Fruit fly (Drosophila melanogaster) whole organism, adult: ENCODE measurements around the gene VhaAC45RP.

ENCODE experiments used
- CG11617 ChIP-seq: fragments of 200-800 bp; sonication (Bioruptor generic); optimal IDR thresholded peaks from 2 replicates; lab custom pipeline; 2017; ENCODE audit warnings: mild to moderate bottlenecking, missing biosample characterization, missing genetic modification reagents, missing genetic modification characterization
- CG12768 ChIP-seq: fragments of 200-800 bp; sonication (Bioruptor generic); optimal IDR thresholded peaks from 2 replicates; lab custom pipeline; 2017; ENCODE audit warnings: missing biosample characterization, missing genetic modification characterization, mild to moderate bottlenecking, moderate library complexity, missing genetic modification reagents
- CG14711 ChIP-seq: fragments of 200-800 bp; sonication (Bioruptor generic); optimal IDR thresholded peaks from 2 replicates; lab custom pipeline; 2018; ENCODE audit warnings: missing biosample characterization, mild to moderate bottlenecking, missing genetic modification characterization, moderate library complexity
- CG1620 ChIP-seq: fragments of 200-800 bp; sonication (Bioruptor generic); optimal IDR thresholded peaks from 2 replicates; lab custom pipeline; 2016; ENCODE audit warnings: missing biosample characterization, missing genetic modification characterization
- CG33017 ChIP-seq: fragments of 200-800 bp; sonication (Bioruptor generic); optimal IDR thresholded peaks from 2 replicates; lab custom pipeline; 2018; ENCODE audit warnings: missing biosample characterization, mild to moderate bottlenecking, missing genetic modification characterization, moderate library complexity
- CG5204 ChIP-seq: fragments of 200-800 bp; sonication (Bioruptor generic); optimal IDR thresholded peaks from 2 replicates; lab custom pipeline; 2016; ENCODE audit warnings: missing biosample characterization, missing genetic modification characterization
- CG7045 ChIP-seq: fragments of 200-800 bp; sonication (Bioruptor generic); optimal IDR thresholded peaks from 2 replicates; lab custom pipeline; 2017; ENCODE audit warnings: missing biosample characterization, mild to moderate bottlenecking, missing genetic modification characterization
- CG7101 ChIP-seq: fragments of 200-800 bp; sonication (Bioruptor generic); optimal IDR thresholded peaks from 2 replicates; lab custom pipeline; 2018; ENCODE audit warnings: missing biosample characterization, mild to moderate bottlenecking, missing genetic modification characterization, moderate library complexity
- Clk ChIP-seq: fragments of 200-800 bp; sonication (Bioruptor generic); optimal IDR thresholded peaks from 2 replicates; lab custom pipeline; 2017; ENCODE audit warnings: missing biosample characterization, missing genetic modification characterization
- Crg-1 ChIP-seq: fragments of 200-800 bp; sonication (Bioruptor generic); optimal IDR thresholded peaks from 2 replicates; lab custom pipeline; 2016; ENCODE audit warnings: missing biosample characterization, missing genetic modification characterization
- Hr96 ChIP-seq: fragments of 200-800 bp; sonication (Bioruptor generic); optimal IDR thresholded peaks from 2 replicates; lab custom pipeline; 2016; ENCODE audit warnings: missing biosample characterization, missing genetic modification characterization
- Mnt ChIP-seq: fragments of 200-800 bp; sonication (Bioruptor generic); optimal IDR thresholded peaks from 2 replicates; lab custom pipeline; 2016; ENCODE audit warnings: missing biosample characterization, mild to moderate bottlenecking, missing genetic modification characterization
- bab1 ChIP-seq: fragments of 200-800 bp; sonication (Bioruptor generic); optimal IDR thresholded peaks from 3 replicates; lab custom pipeline; 2019; ENCODE audit warnings: missing biosample characterization, mild to moderate bottlenecking, missing genetic modification characterization, moderate library complexity
- cic ChIP-seq: fragments of 200-800 bp; sonication (Bioruptor generic); optimal IDR thresholded peaks from 2 replicates; lab custom pipeline; 2017; ENCODE audit warnings: missing biosample characterization, mild to moderate bottlenecking, missing genetic modification characterization, moderate library complexity
- cnc ChIP-seq, 2 experiments: fragments of >200 bp; optimal IDR thresholded peaks; 2 replicates each; lab custom pipeline; 2017
- kay ChIP-seq: fragments of 200-800 bp; sonication (Bioruptor generic); peaks from one replicate; lab custom pipeline; 2016; ENCODE audit warnings: missing biosample characterization, missing genetic modification characterization, borderline replicate concordance
- ovo ChIP-seq: fragments of 200-800 bp; sonication (Bioruptor generic); optimal IDR thresholded peaks from 2 replicates; lab custom pipeline; 2016; ENCODE audit warnings: missing biosample characterization, missing genetic modification characterization
- pad ChIP-seq: fragments of 200-800 bp; sonication (Bioruptor generic); optimal IDR thresholded peaks from 3 replicates; lab custom pipeline; 2017; ENCODE audit warnings: missing biosample characterization, missing genetic modification characterization, mild to moderate bottlenecking, moderate library complexity, missing genetic modification reagents
- tj ChIP-seq: fragments of 200-800 bp; sonication (Bioruptor generic); optimal IDR thresholded peaks from 3 replicates; lab custom pipeline; 2017; ENCODE audit warnings: missing biosample characterization, mild to moderate bottlenecking, missing genetic modification characterization, moderate library complexity
- toe ChIP-seq: fragments of 200-800 bp; sonication (Bioruptor generic); optimal IDR thresholded peaks from 2 replicates; lab custom pipeline; 2016; ENCODE audit warnings: missing biosample characterization, missing genetic modification characterization

VhaAC45RP gene

DNA sequence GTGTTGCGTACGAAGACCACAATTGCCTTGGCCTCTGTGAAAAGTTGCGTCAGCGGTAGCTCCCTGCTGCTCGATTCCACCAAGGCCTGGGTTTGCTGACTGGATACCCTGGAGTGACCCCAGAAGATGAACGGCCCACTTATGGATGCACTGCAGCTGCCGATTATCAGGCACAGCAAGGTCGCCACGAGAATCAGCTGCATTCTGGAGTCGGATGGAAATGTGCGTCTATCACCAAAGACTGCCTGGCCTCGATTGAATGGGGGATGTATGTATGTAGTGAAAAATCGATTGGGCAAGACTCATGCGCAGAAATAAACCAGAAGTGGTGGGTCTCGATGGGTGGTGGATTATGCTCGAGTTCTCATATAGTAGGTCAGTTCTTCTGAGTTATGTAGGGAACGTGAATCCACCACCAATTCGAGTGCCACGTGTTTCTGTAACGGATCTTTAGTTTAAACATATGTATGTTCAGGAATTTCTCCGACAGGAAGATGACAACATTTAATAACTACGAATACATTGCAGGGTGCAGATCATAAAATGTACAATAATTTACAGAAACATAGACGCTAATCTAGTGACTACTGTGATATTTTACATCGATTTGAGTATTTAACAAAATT is at the start of gene VhaAC45RP:
TSS of gene VhaAC45RP (minus strand) at position 261 of the 626 bp plus-strand sequence.
- TF ChIP-seq CG7045: no peak
- TF ChIP-seq tj: no peak
- TF ChIP-seq CG11617 (GFP tag; lab: Kevin White, UChicago): no peak
- no peak for TF ChIP-seq bab1 (GFP tag; lab: Kevin White, UChicago)
- TF ChIP-seq Mnt (GFP tag; lab: Kevin White, UChicago): no peak
- no peak for TF ChIP-seq CG33017
- no peak for TF ChIP-seq CG7101 (tag; lab: Kevin White, UChicago)
- TF ChIP-seq ovo: no peak
- no peak for TF ChIP-seq Hr96 (GFP tag; lab: Kevin White, UChicago)
- no peak for TF ChIP-seq toe (GFP tag; lab: Kevin White, UChicago)
- TF ChIP-seq pad: no peak
- no peak for TF ChIP-seq CG1620 (GFP tag; lab: Kevin White, UChicago)
- TF ChIP-seq CG14711 (tag; lab: Kevin White, UChicago): no peak
- no peak for TF ChIP-seq CG5204
- no peak for TF ChIP-seq Clk (GFP tag; lab: Kevin White, UChicago)
- no peak for TF ChIP-seq kay
- no peak for TF ChIP-seq CG12768 (GFP tag; lab: Kevin White, UChicago)
- no peak for TF ChIP-seq Crg-1 (GFP tag; lab: Kevin White, UChicago)
- TF ChIP-seq cnc (optimal IDR thresholded peaks at IDR 0.05; lab: Kevin White, UChicago): no peak
- TF ChIP-seq cic: no peak

DNA sequence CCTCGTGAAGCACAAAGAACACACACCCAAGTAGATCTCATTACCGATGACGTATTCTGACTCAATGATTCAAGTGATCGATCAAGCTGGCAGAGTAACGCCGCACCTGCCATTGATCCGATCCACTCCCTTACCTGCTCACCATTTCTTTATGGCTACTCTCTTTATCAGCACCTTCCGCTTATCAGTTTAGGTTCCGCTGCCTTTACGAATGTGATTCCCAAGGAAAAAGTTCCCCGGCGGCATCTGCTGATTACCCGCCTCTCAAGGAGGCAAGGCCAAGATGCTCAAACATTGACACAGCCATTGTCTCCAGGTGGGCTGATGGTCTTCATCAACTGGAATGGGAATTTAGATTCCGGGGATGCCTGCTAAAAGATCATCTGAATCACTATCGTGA is 48.8 kb upstream of the VhaAC45RP start:
- TF ChIP-seq CG7045 (no peak), toe (GFP tag; lab: Kevin White, UChicago) (no peak), tj (no peak), CG5204 (no peak), CG7101 (tag; lab: Kevin White, UChicago) (no peak), ovo (no peak), Hr96 (GFP tag; lab: Kevin White, UChicago) (no peak), cnc (optimal IDR thresholded peaks at IDR 0.05; lab: Kevin White, UChicago) (no peak), CG33017 (no peak), Mnt (GFP tag; lab: Kevin White, UChicago) (no peak)

DNA sequence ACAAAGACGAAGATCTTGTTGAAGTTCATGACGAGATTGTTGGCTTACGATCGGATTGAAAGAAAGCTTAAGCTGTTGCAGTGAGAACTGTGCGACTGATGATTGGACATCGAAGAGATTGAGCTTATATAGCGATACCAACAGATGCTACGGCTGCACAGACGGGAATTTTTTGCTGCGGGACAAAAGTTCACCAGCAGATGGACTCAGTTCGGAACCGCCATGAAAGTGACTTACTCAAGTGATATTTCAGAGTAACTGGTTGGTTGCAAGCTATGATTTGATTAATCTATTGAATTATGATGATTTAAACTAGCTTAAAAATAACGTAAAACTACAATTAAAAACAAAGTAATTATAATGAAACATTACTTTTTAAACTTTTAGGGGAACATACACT is 47.5 kb upstream of the VhaAC45RP start, which contains the start of gene CecB:
TSS of gene CecB (minus strand) at position 101 of the 400 bp plus-strand sequence.
- TF ChIP-seq bab1 (GFP tag; lab: Kevin White, UChicago): no peak
- no peak for TF ChIP-seq CG1620 (GFP tag; lab: Kevin White, UChicago)
- TF ChIP-seq CG33017: no peak

DNA sequence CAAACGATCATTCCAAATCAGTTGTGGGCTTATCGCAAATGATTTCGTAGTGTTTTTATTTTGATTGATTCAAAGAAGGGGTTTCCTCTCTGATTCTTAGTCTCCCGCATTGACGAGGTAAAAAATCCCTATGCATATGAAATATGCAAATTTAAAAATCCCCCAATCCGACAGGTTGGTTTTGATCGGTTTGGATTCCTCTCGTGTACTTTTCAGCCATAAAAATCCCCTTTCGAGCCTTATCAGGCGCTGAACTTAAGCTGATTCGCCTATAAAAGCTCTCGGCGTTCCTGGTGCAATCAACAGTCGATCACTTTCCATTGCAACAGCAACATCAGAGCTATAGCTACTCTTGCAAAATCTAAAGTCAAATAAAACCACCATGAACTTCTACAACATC is 45.6 kb upstream of the VhaAC45RP start, which contains the start of gene CecA2:
TSS of gene CecA2 (plus strand) at position 301 of the 400 bp plus-strand sequence.
- no peak for TF ChIP-seq Hr96 (GFP tag; lab: Kevin White, UChicago)

DNA sequence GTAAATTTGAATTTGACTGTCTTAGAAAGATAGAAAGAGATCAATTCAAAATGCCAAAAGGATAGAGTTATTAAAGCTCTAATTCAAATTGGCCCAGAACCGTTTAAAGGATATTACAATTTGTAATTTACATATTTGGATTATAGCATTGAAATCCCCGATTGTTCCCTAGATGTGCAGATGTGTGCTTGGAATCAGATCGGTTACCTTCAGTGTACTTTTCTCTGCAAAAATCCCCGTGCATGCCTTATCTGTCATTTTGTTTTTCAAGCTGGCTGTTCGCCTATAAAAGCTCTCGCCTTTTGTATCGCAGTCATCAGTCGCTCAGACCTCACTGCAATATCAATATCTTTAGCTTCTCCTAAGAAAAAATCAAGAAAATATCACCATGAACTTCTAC is 44.3 kb upstream of the VhaAC45RP start, which contains the start of gene CecA1:
TSS of gene CecA1 (plus strand) at position 315 of the 400 bp plus-strand sequence.
- no peak for TF ChIP-seq cnc (optimal IDR thresholded peaks at IDR 0.05; lab: Kevin White, UChicago)
- no peak for TF ChIP-seq CG7045
- no peak for TF ChIP-seq CG5204

DNA sequence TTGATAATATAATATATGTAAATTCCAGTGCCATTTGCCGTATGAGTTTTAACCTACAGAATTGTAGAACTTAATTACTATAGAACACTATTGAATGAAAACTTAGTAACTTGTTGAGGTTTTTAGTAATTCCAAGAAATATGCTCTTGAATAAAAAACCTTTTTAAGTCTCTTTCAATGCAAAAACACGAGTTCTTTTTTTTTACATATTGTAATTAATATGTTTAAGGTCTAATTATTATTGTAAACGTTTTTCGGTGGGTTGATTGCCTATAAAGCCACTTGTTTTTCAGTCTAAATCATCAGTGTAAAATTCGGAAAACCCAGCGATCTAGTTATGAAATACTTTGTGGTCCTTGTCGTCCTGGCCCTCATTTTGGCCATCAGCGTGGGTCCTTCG is 43.4 kb upstream of the VhaAC45RP start, which contains the start of gene Anp:
TSS of gene Anp (plus strand) at position 301 of the 400 bp plus-strand sequence.
- TF ChIP-seq tj (no peak), CG1620 (GFP tag; lab: Kevin White, UChicago) (no peak), pad (no peak)

DNA sequence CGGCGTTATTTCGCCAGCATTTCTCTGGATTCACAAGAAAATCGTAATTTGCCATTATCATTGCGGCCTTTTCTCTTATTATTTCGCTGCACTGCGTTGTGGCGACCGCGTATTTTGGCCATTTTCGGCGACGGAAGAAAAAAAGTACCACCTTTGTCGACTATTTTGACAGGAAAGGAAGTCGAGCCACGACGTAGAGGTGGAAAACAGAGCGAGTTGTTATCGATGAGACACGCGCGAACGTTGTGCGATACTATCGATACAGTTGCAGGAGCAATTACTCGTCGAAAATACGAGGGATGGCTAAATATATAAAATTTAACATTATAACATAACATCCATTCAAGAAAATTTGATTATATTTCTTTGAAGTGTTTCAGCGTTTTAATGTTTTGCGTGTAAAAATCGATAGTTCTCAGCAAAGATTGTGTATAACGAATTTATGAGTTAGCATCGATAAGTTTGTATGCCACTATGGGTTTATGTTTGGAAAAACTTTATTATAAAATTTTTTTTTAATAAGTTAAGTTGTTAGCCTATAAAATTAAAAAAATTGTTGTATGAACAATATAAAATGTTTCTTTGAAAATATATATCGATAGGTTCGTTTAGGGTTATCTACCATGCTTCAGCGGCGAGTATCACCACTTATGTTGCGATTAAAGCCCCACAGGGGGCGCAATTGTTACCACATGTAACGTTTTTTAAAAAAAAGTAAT is 42.7 kb upstream of the VhaAC45RP start, which contains the start of gene RpS7:
TSS of gene RpS7 (minus strand) at position 255 of the 719 bp plus-strand sequence.
- TF ChIP-seq cnc (optimal IDR thresholded peaks at IDR 0.05; lab: Kevin White, UChicago): no peak
- peak; percentile 69 for TF ChIP-seq CG33017
- TF ChIP-seq CG7101 (tag; lab: Kevin White, UChicago): peak; percentile 75
- peak; percentile 45 for TF ChIP-seq Crg-1 (GFP tag; lab: Kevin White, UChicago)
- TF ChIP-seq pad: peak; percentile 55
- peak; percentile 67 for TF ChIP-seq kay
- TF ChIP-seq CG12768 (GFP tag; lab: Kevin White, UChicago): peak; percentile 64
- peak; percentile 55 for TF ChIP-seq CG14711 (tag; lab: Kevin White, UChicago)
- TF ChIP-seq tj: peak; percentile 59
- peak; percentile 67 for TF ChIP-seq CG7045
- TF ChIP-seq ovo: peak; percentile 52
- peak; percentile 69 for TF ChIP-seq CG5204
- TF ChIP-seq bab1 (GFP tag; lab: Kevin White, UChicago): peak; percentile 84
- peak; percentile 88 for TF ChIP-seq CG11617 (GFP tag; lab: Kevin White, UChicago)
- peak; percentile 74 for TF ChIP-seq toe (GFP tag; lab: Kevin White, UChicago)
- peak; percentile 69 for TF ChIP-seq CG1620 (GFP tag; lab: Kevin White, UChicago)
- peak; percentile 51 for TF ChIP-seq cic
- peak; percentile 75 for TF ChIP-seq Mnt (GFP tag; lab: Kevin White, UChicago)
- peak; percentile 69 for TF ChIP-seq Hr96 (GFP tag; lab: Kevin White, UChicago)
- peak; percentile 62 for TF ChIP-seq Clk (GFP tag; lab: Kevin White, UChicago)
